Fruit fly (Drosophila melanogaster): Measurements from ENCODE around the gene Akr1B.

Akr1B gene

DNA sequence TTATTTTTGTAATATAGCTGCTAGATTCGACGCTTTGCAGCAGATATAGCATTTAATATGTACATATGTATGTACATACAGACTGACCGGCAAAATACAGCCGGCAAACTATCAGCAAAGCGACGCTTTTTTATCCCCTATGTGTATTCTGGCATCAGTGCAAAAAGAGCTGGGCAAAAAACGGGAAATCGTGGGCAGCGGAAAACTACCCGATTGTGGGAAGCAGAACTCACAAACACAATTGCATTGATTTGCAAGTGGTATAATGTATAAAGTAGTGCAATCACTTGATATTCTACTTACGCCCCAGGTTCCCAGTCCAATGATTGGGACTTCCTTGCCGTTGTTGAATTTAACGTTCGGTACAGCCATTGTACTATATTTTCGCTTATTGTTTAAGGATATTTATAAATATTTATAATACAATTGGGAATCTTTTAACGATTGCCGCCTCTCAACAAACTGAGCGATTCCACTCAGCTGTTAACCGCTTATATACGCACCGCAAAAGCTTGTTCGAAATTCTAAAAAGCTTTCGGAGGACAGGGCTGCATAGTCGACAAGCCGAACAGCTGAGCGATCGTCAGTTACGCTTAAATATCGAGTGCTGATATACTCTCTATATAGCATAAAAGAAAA lies 817 bp downstream of the Akr1B start:
- TF ChIP-seq Elba2 (GFP tag; optimal IDR thresholded peaks at IDR 0.05) (no peak), CG2199 (GFP tag; IDR thresholded peaks at IDR 0.05) (peak; percentile 91), row (GFP tag; IDR thresholded peaks at IDR 0.05) (peak; percentile 41; the same call in 1 of the 3 replicates), Med (GFP tag) (peak; percentile 27), CG3065 (GFP tag; optimal IDR thresholded peaks at IDR 0.05) (no peak), sens (GFP tag) (peak; percentile 46), CG7987 (GFP tag; optimal IDR thresholded peaks at IDR 0.05) (peak; percentile 37), kay (GFP tag; optimal IDR thresholded peaks at IDR 0.05) (no peak), grau (tag; optimal IDR thresholded peaks at IDR 0.05) (no peak), CG34224 (GFP tag; IDR thresholded peaks at IDR 0.05; ENCODE audit: partially characterized antibody) (peak; percentile 25; the same call in 1 of the 3 replicates), run (tag; optimal IDR thresholded peaks at IDR 0.05) (no peak), HmgZ (tag; optimal IDR thresholded peaks at IDR 0.05) (peak; percentile 20), HLH4C (GFP tag; IDR thresholded peaks at IDR 0.05; ENCODE audit: partially characterized antibody) (peak; percentile 16; the same call in 1 of the 3 replicates), E2f2 (GFP tag; IDR thresholded peaks at IDR 0.05) (peak; percentile 33), unc-4 (GFP tag; IDR thresholded peaks at IDR 0.05; ENCODE audit: partially characterized antibody) (peak; percentile 21; the same call in 1 of the 2 replicates), CG13287 (GFP tag; IDR thresholded peaks at IDR 0.05; ENCODE audit: partially characterized antibody) (peak; percentile 59), Bgb (GFP tag; IDR thresholded peaks at IDR 0.05; ENCODE audit: partially characterized antibody) (peak; percentile 31; the same call in 1 of the 2 replicates), kni (GFP tag; optimal IDR thresholded peaks at IDR 0.05) (no peak), CG8281 (tag; optimal IDR thresholded peaks at IDR 0.05) (no peak), Drgx (GFP tag; IDR thresholded peaks at IDR 0.05) (0 out of 2 replicates have a peak, but pooled peaks have one; percentile 23), CG3726 (GFP tag; IDR thresholded peaks at IDR 0.05) (no peak), CG6654 (GFP tag; optimal IDR thresholded peaks at IDR 0.05) (no peak), Atf-2 (GFP tag; optimal IDR thresholded peaks at IDR 0.05) (no peak), Dref (GFP tag; IDR thresholded peaks at IDR 0.05) (no peak), chm (GFP tag; IDR thresholded peaks at IDR 0.05) (no peak), HHEX (GFP tag; optimal IDR thresholded peaks at IDR 0.05) (no peak), jumu (GFP tag; optimal IDR thresholded peaks at IDR 0.05) (no peak), BEAF-32 (GFP tag; optimal IDR thresholded peaks at IDR 0.05) (peak; percentile 17), CG7928 (GFP tag; optimal IDR thresholded peaks at IDR 0.05) (peak; percentile 94), CG13296 (GFP tag; optimal IDR thresholded peaks at IDR 0.05) (peak; percentile 5), pzg (GFP tag; optimal IDR thresholded peaks at IDR 0.05) (peak; percentile 25), CG11085 (GFP tag; IDR thresholded peaks at IDR 0.05) (no peak), nom (GFP tag; optimal IDR thresholded peaks at IDR 0.05) (peak; percentile 68), slbo (GFP tag; IDR thresholded peaks at IDR 0.05) (peak; percentile 25; the same call in 1 of the 2 replicates), MBD-R2 (GFP tag; IDR thresholded peaks at IDR 0.05) (peak; percentile 17; the same call in 1 of the 2 replicates), Dp (GFP tag; optimal IDR thresholded peaks at IDR 0.05) (peak; percentile 18), dati (GFP tag; IDR thresholded peaks at IDR 0.05) (no peak), CG3281 (GFP tag; optimal IDR thresholded peaks at IDR 0.05) (no peak), twi (tag; optimal IDR thresholded peaks at IDR 0.05) (no peak), Myb (GFP tag; optimal IDR thresholded peaks at IDR 0.05) (peak; percentile 61), CG15514 (GFP tag; optimal IDR thresholded peaks at IDR 0.05) (peak; percentile 16), Fer1 (GFP tag; optimal IDR thresholded peaks at IDR 0.05) (peak; percentile 20), B-H2 (GFP tag; optimal IDR thresholded peaks at IDR 0.05) (peak; percentile 15), CG33213 (GFP tag; optimal IDR thresholded peaks at IDR 0.05) (no peak), jigr1 (GFP tag; IDR thresholded peaks at IDR 0.05) (no peak), crp (GFP tag; optimal IDR thresholded peaks at IDR 0.05) (peak in 1 of 2 experiments; percentile 87), Xbp1 (GFP tag; optimal IDR thresholded peaks at IDR 0.05) (no peak), chinmo (GFP tag; IDR thresholded peaks at IDR 0.05; ENCODE audit: partially characterized antibody) (peak; percentile 43; the same call in 1 of the 4 replicates), lbe (GFP tag; optimal IDR thresholded peaks at IDR 0.05) (peak; percentile 60)

All from whole organism, embryonic.